Worm (Caenorhabditis elegans) whole organism, L4 larva: ENCODE results near the gene spe-45.

ENCODE experiments used
- D1046.2 ChIP-seq: fragments of 200-800 bp; sonication (Bioruptor generic); IDR thresholded peaks from 2 replicates; pipeline ENCODE4 v1.3.6; 2022; ENCODE audit warnings: missing genetic modification characterization, missing compliant biosample characterization
- F37D6.2 ChIP-seq: sonication (generic microtip); optimal IDR thresholded peaks from 2 replicates; lab custom pipeline; 2016; ENCODE audit warnings: mild to moderate bottlenecking, missing genetic modification characterization, missing compliant biosample characterization
- F49E8.2 ChIP-seq: sonication (generic microtip); optimal IDR thresholded peaks from 2 replicates; lab custom pipeline; 2016; ENCODE audit warnings: missing compliant biosample characterization, mild to moderate bottlenecking, missing genetic modification characterization, borderline replicate concordance
- T20F7.1 ChIP-seq: fragments of 200-800 bp; sonication (Bioruptor generic); optimal IDR thresholded peaks from 2 replicates; lab custom pipeline; 2018; ENCODE audit warnings: mild to moderate bottlenecking, missing genetic modification characterization, missing compliant biosample characterization
- Y105C5A.15 ChIP-seq: fragments of 200-800 bp; sonication (Bioruptor generic); IDR thresholded peaks from 2 replicates; pipeline ENCODE4 v1.3.6; 2022; ENCODE audit warnings: missing genetic modification characterization, missing compliant biosample characterization
- Y5F2A.4 ChIP-seq: fragments of 200-800 bp; sonication (Bioruptor generic); optimal IDR thresholded peaks from 2 replicates; lab custom pipeline; 2018; ENCODE audit warnings: mild to moderate bottlenecking, missing genetic modification characterization, missing compliant biosample characterization
- ZK337.2 ChIP-seq: fragments of 200-800 bp; sonication (Bioruptor generic); IDR thresholded peaks from 2 replicates; pipeline ENCODE4 v1.3.6; 2022; ENCODE audit warnings: missing genetic modification reagents, missing genetic modification characterization, missing compliant biosample characterization
- ZK546.5 ChIP-seq, 2 experiments: sonication (generic microtip); optimal IDR thresholded peaks; 2 replicates each; lab custom pipeline; 2017; ENCODE audit warnings: missing biosample characterization in 2 of 2, missing genetic modification characterization in 2 of 2
- aly-2 ChIP-seq: sonication (generic microtip); optimal IDR thresholded peaks from 2 replicates; lab custom pipeline; 2018; ENCODE audit warnings: missing biosample characterization, missing genetic modification characterization
- ama-1 ChIP-seq: fragments of 150-350 bp; optimal IDR thresholded peaks from 2 replicates; lab custom pipeline; 2014; ENCODE audit warnings: inconsistent platforms, mixed read lengths
- ceh-20 ChIP-seq: fragments of 200-800 bp; sonication (Bioruptor generic); IDR thresholded peaks from 2 replicates; pipeline ENCODE4 v1.3.6; 2022; ENCODE audit warnings: missing genetic modification reagents, missing genetic modification characterization, missing compliant biosample characterization
- ceh-44 ChIP-seq: fragments of 200-800 bp; sonication (Bioruptor generic); IDR thresholded peaks from 2 replicates; pipeline ENCODE4 v1.3.6; 2022; ENCODE audit warnings: missing genetic modification reagents, missing genetic modification characterization, missing compliant biosample characterization
- ceh-62 ChIP-seq: sonication (generic microtip); optimal IDR thresholded peaks from 2 replicates; lab custom pipeline; 2017; ENCODE audit warnings: missing biosample characterization, missing genetic modification characterization
- ceh-82 ChIP-seq: sonication (generic microtip); optimal IDR thresholded peaks from 2 replicates; lab custom pipeline; 2017; ENCODE audit warnings: missing biosample characterization, missing genetic modification characterization
- cey-2 ChIP-seq: sonication (generic microtip); optimal IDR thresholded peaks from 3 replicates; lab custom pipeline; 2017; ENCODE audit warnings: missing genetic modification characterization, mild to moderate bottlenecking, missing compliant biosample characterization, antibody characterized with exemption, borderline replicate concordance; ENCODE audit not compliant: insufficient read depth
- daf-16 ChIP-seq, 3 experiments: sonication (generic microtip); optimal IDR thresholded peaks; 2 replicates each; lab custom pipeline; 2016 to 2017; ENCODE audit warnings: missing genetic modification characterization in 3 of 3, missing genetic modification reagents in 3 of 3, mild to moderate bottlenecking in 2 of 3, missing compliant biosample characterization in 2 of 3, missing biosample characterization in 1 of 3, moderate library complexity in 1 of 3
- daf-19 ChIP-seq: fragments of 200-800 bp; sonication (Bioruptor generic); conservative IDR thresholded peaks from 2 replicates; pipeline ENCODE4 v1.3.6; 2022; ENCODE audit warnings: missing genetic modification characterization, missing compliant biosample characterization
- daf-8 ChIP-seq: fragments of 200-800 bp; sonication (Bioruptor generic); IDR thresholded peaks from 2 replicates; pipeline ENCODE4 v1.3.6; 2022; ENCODE audit warnings: missing genetic modification characterization, missing compliant biosample characterization
- dmd-6 ChIP-seq: fragments of 200-800 bp; sonication (Bioruptor generic); IDR thresholded peaks from 2 replicates; pipeline ENCODE4 v1.3.6; 2022; ENCODE audit warnings: missing genetic modification reagents, missing genetic modification characterization, missing compliant biosample characterization
- dmd-9 ChIP-seq: fragments of 200-800 bp; sonication (Bioruptor generic); IDR thresholded peaks from 2 replicates; pipeline ENCODE4 v1.3.6; 2022; ENCODE audit warnings: missing genetic modification reagents, missing genetic modification characterization, missing compliant biosample characterization
- dpl-1 ChIP-seq: fragments of 150-350 bp; optimal IDR thresholded peaks from 2 replicates; lab custom pipeline; 2014; ENCODE audit warnings: missing biosample characterization, missing genetic modification reagents, missing genetic modification characterization
- duxl-1 ChIP-seq: sonication (generic microtip); optimal IDR thresholded peaks from 2 replicates; lab custom pipeline; 2016; ENCODE audit warnings: mild to moderate bottlenecking, missing genetic modification characterization, moderate library complexity, missing compliant biosample characterization; ENCODE audit not compliant: poor library complexity
- egl-43 ChIP-seq: fragments of 200-800 bp; sonication (Bioruptor generic); IDR thresholded peaks from 2 replicates; pipeline ENCODE4 v1.3.6; 2022; ENCODE audit warnings: missing genetic modification reagents, missing genetic modification characterization, missing compliant biosample characterization
- fkh-10 ChIP-seq: fragments of 150-350 bp; optimal IDR thresholded peaks from 2 replicates; lab custom pipeline; 2014; ENCODE audit warnings: missing biosample characterization, missing genetic modification reagents, missing genetic modification characterization
- fos-1 ChIP-seq: fragments of 150-350 bp; optimal IDR thresholded peaks from 2 replicates; lab custom pipeline; 2014; ENCODE audit warnings: missing biosample characterization, missing genetic modification characterization
- gei-8 ChIP-seq: fragments of 200-800 bp; sonication (Bioruptor generic); optimal IDR thresholded peaks from 2 replicates; lab custom pipeline; 2018; ENCODE audit warnings: mild to moderate bottlenecking, missing genetic modification characterization, missing compliant biosample characterization
- jun-1 ChIP-seq: fragments of 150-350 bp; optimal IDR thresholded peaks from 2 replicates; lab custom pipeline; 2014; ENCODE audit warnings: missing biosample characterization, missing genetic modification reagents, missing genetic modification characterization
- lin-38 ChIP-seq: fragments of 200-800 bp; sonication (Bioruptor generic); IDR thresholded peaks from 2 replicates; pipeline ENCODE4 v1.3.6; 2022; ENCODE audit warnings: missing genetic modification reagents, missing genetic modification characterization, missing compliant biosample characterization
- lin-39 ChIP-seq: fragments of 150-350 bp; optimal IDR thresholded peaks from 2 replicates; lab custom pipeline; 2014; ENCODE audit warnings: missing biosample characterization, missing genetic modification reagents, missing genetic modification characterization
- lsy-2 ChIP-seq, 2 experiments: fragments of 150-350 bp in 1 of 2; sonication (generic microtip) in 1 of 2; optimal IDR thresholded peaks; 2 replicates each; lab custom pipeline; 2014 to 2017; ENCODE audit warnings: missing biosample characterization in 2 of 2, missing genetic modification characterization in 2 of 2
- mep-1 ChIP-seq: fragments of 150-350 bp; sonication (generic microtip); optimal IDR thresholded peaks from 3 replicates; lab custom pipeline; 2014; ENCODE audit warnings: missing biosample characterization, missing genetic modification characterization
- mxl-2 ChIP-seq: fragments of 200-800 bp; sonication (Bioruptor generic); conservative IDR thresholded peaks from 2 replicates; pipeline ENCODE4 v1.3.6; 2022; ENCODE audit warnings: missing genetic modification reagents, missing genetic modification characterization, missing compliant biosample characterization
- mxl-3 ChIP-seq: fragments of 200-800 bp; sonication (Bioruptor generic); optimal IDR thresholded peaks from 2 replicates; lab custom pipeline; 2018; ENCODE audit warnings: mild to moderate bottlenecking, missing genetic modification characterization, missing compliant biosample characterization
- nhr-11 ChIP-seq: fragments of 150-350 bp; optimal IDR thresholded peaks from 2 replicates; lab custom pipeline; 2014; ENCODE audit warnings: missing biosample characterization, missing genetic modification characterization
- nhr-111 ChIP-seq: fragments of 200-800 bp; sonication (Bioruptor generic); optimal IDR thresholded peaks from 2 replicates; lab custom pipeline; 2018; ENCODE audit warnings: mild to moderate bottlenecking, missing genetic modification characterization, missing compliant biosample characterization
- nhr-25 ChIP-seq: sonication (generic microtip); optimal IDR thresholded peaks from 2 replicates; lab custom pipeline; 2017; ENCODE audit warnings: missing genetic modification characterization, mild to moderate bottlenecking, missing compliant biosample characterization, antibody characterized with exemption, moderate library complexity, borderline replicate concordance; ENCODE audit not compliant: insufficient read depth
- nhr-28 ChIP-seq: fragments of 150-350 bp; optimal IDR thresholded peaks from 2 replicates; lab custom pipeline; 2014; ENCODE audit warnings: missing biosample characterization, missing genetic modification characterization
- nhr-48 ChIP-seq: sonication (generic microtip); optimal IDR thresholded peaks from 2 replicates; lab custom pipeline; 2016; ENCODE audit warnings: mild to moderate bottlenecking, missing genetic modification characterization, missing compliant biosample characterization
- nhr-6 ChIP-seq: fragments of 150-350 bp; optimal IDR thresholded peaks from 2 replicates; lab custom pipeline; 2014; ENCODE audit warnings: missing biosample characterization, missing genetic modification characterization
- rbr-2 ChIP-seq: sonication (generic microtip); optimal IDR thresholded peaks from 2 replicates; lab custom pipeline; 2016; ENCODE audit warnings: missing genotype, missing genetic modification characterization, missing compliant biosample characterization
- saeg-2 ChIP-seq: fragments of 200-800 bp; sonication (Bioruptor generic); IDR thresholded peaks from 2 replicates; pipeline ENCODE4 v1.3.6; 2022; ENCODE audit warnings: missing genetic modification reagents, missing genetic modification characterization, missing compliant biosample characterization
- skn-1 ChIP-seq: fragments of 150-350 bp; optimal IDR thresholded peaks from 2 replicates; lab custom pipeline; 2014; ENCODE audit warnings: missing biosample characterization, missing genetic modification characterization
- snpc-1.2 ChIP-seq: fragments of 200-800 bp; sonication (Bioruptor generic); IDR thresholded peaks from 2 replicates; pipeline ENCODE4 v1.3.6; 2022; ENCODE audit warnings: missing genetic modification reagents, missing genetic modification characterization, missing compliant biosample characterization
- snpc-4 ChIP-seq: fragments of 150-350 bp; optimal IDR thresholded peaks from 2 replicates; lab custom pipeline; 2014; ENCODE audit warnings: missing biosample characterization, missing genetic modification characterization
- spr-3 ChIP-seq: fragments of 200-800 bp; sonication (Bioruptor generic); optimal IDR thresholded peaks from 2 replicates; lab custom pipeline; 2018; ENCODE audit warnings: mild to moderate bottlenecking, missing genetic modification characterization, missing compliant biosample characterization
- tag-97 ChIP-seq: fragments of 200-800 bp; sonication (Bioruptor generic); IDR thresholded peaks from 2 replicates; pipeline ENCODE4 v1.3.6; 2022; ENCODE audit warnings: missing genetic modification characterization, missing compliant biosample characterization
- unc-130 ChIP-seq: sonication (generic microtip); optimal IDR thresholded peaks from 2 replicates; lab custom pipeline; 2016; ENCODE audit warnings: missing genetic modification reagents, missing genetic modification characterization, missing compliant biosample characterization
- unc-62 ChIP-seq, 3 experiments: fragments of 150-350 bp in 1 of 3; sonication (generic microtip); optimal IDR thresholded peaks in 2 of 3; peaks in 1 of 3; 1 replicate in 1 of 3; 2 replicates in 2 of 3; lab custom pipeline; 2014 to 2017; ENCODE audit warnings: missing biosample characterization in 3 of 3, missing genetic modification characterization in 3 of 3, missing genetic modification reagents in 3 of 3, missing genotype in 1 of 3
- ztf-7 ChIP-seq: fragments of 150-350 bp; optimal IDR thresholded peaks from 2 replicates; lab custom pipeline; 2014; ENCODE audit warnings: missing biosample characterization, missing genetic modification characterization

Gene spe-45

ce11 chrIV:12391003-12391637, 1.2 kb upstream of the spe-45 start, which contains the start of the genes rps-23 and dpm-3 (continued):
- TF ChIP-seq duxl-1 (peak; percentile 91), ceh-62 (tag; lab: Kevin White, UChicago) (no peak), cey-2 (tag; lab: Kevin White, UChicago) (no peak), ztf-7 (tag; lab: Kevin White, UChicago) (peak; percentile 96), jun-1 (peak; percentile 51), F49E8.2 (peak; percentile 83), tag-97 (peak; percentile 86; the same call in 1 of the 2 replicates), mep-1 (tag; lab: Kevin White, UChicago) (peak; percentile 97), daf-19 (GFP tag; lab: Robert Waterston, UW) (peak; percentile 43; the same call in 1 of the 2 replicates), saeg-2 (GFP tag; lab: Robert Waterston, UW) (peak; percentile 59; the same call in 1 of the 2 replicates), fkh-10 (GFP tag; lab: Kevin White, UChicago) (peak; percentile 78), nhr-25 (tag; lab: Kevin White, UChicago) (peak; percentile 89), D1046.2 (GFP tag; lab: Robert Waterston, UW) (peak; percentile 99), mxl-3 (GFP tag; lab: Kevin White, UChicago) (peak; percentile 87), nhr-11 (peak; percentile 93), unc-62 (GFP tag; optimal IDR thresholded peaks at IDR 0.05 in 1 of 2; lab: Kevin White, UChicago) (peak in 1 of 2 experiments; percentile 87), unc-62 (tag; optimal IDR thresholded peaks at IDR 0.05; lab: Kevin White, UChicago) (no peak), skn-1 (tag; lab: Kevin White, UChicago) (no peak), lin-39 (tag; lab: Kevin White, UChicago) (no peak), dpl-1 (peak; percentile 89), ZK546.5 (tag; optimal IDR thresholded peaks at IDR 0.05; lab: Kevin White, UChicago) (peak; percentile 92 to 97), dmd-6 (GFP tag; lab: Robert Waterston, UW) (peak; percentile 91), gei-8 (GFP tag; lab: Kevin White, UChicago) (no peak), T20F7.1 (GFP tag; lab: Kevin White, UChicago) (peak; percentile 90), spr-3 (GFP tag; lab: Kevin White, UChicago) (peak; percentile 61), F37D6.2 (tag; lab: Kevin White, UChicago) (peak; percentile 76), ceh-44 (GFP tag; lab: Robert Waterston, UW) (peak; percentile 90), ceh-20 (peak; percentile 91), ama-1 (lab: Kevin White, UChicago) (peak; percentile 82), unc-130 (peak; percentile 98), Y5F2A.4 (GFP tag; lab: Kevin White, UChicago) (no peak), Y105C5A.15 (GFP tag; lab: Robert Waterston, UW) (peak; percentile 39; the same call in 1 of the 2 replicates), ZK337.2 (peak; percentile 98), nhr-111 (GFP tag; lab: Kevin White, UChicago) (no peak), snpc-1.2 (peak; percentile 90), egl-43 (GFP tag; lab: Robert Waterston, UW) (peak; percentile 62; the same call in 1 of the 2 replicates), daf-16 (GFP tag; optimal IDR thresholded peaks at IDR 0.05; lab: Kevin White, UChicago) (peak; percentile 53 to 57), daf-16 (tag; optimal IDR thresholded peaks at IDR 0.05; lab: Kevin White, UChicago) (peak; percentile 87), lsy-2 (tag; optimal IDR thresholded peaks at IDR 0.05; lab: Kevin White, UChicago) (peak; percentile 98 to 100), aly-2 (tag; lab: Kevin White, UChicago) (no peak), rbr-2 (tag; lab: Kevin White, UChicago) (peak; percentile 90), nhr-6 (tag; lab: Kevin White, UChicago) (peak; percentile 86), nhr-48 (peak; percentile 63), ceh-82 (tag; lab: Kevin White, UChicago) (no peak), fos-1 (tag; lab: Kevin White, UChicago) (no peak), dmd-9 (GFP tag; lab: Robert Waterston, UW) (peak; percentile 97), lin-38 (GFP tag; lab: Robert Waterston, UW) (peak; percentile 90), nhr-28 (tag; lab: Kevin White, UChicago) (peak; percentile 85), daf-8 (GFP tag; lab: Robert Waterston, UW) (no peak), mxl-2 (GFP tag; lab: Robert Waterston, UW) (0 out of 2 replicates have a peak, but pooled peaks have one; percentile 58), snpc-4 (tag; lab: Kevin White, UChicago) (peak; percentile 45)
